Worm (Caenorhabditis elegans) whole organism, L3 larva: ENCODE data around the gene adh-1.
A peak's percentile ranks its signal among the peaks of the same experiment; 100 is the strongest.

Experiments
- R02D3.7 ChIP-seq: fragments of 150-350 bp; optimal IDR thresholded peaks from 2 replicates; lab custom pipeline; 2014; ENCODE audit warnings: missing biosample characterization, missing genetic modification characterization
- ama-1 ChIP-seq: fragments of 150-350 bp; optimal IDR thresholded peaks from 2 replicates; lab custom pipeline; 2018
- ceh-28 ChIP-seq: fragments of 150-350 bp; optimal IDR thresholded peaks from 2 replicates; lab custom pipeline; 2014; ENCODE audit warnings: missing biosample characterization, missing genetic modification reagents, missing genetic modification characterization
- ceh-9 ChIP-seq: sonication (generic microtip); optimal IDR thresholded peaks from 2 replicates; lab custom pipeline; 2018; ENCODE audit warnings: missing biosample characterization, missing genetic modification characterization
- daf-12 ChIP-seq: fragments of 150-350 bp; optimal IDR thresholded peaks from 2 replicates; lab custom pipeline; 2014; ENCODE audit warnings: missing biosample characterization, missing genetic modification reagents, missing genetic modification characterization
- egl-27 ChIP-seq: sonication (generic microtip); optimal IDR thresholded peaks from 4 replicates; lab custom pipeline; 2017; ENCODE audit warnings: missing biosample characterization, missing genetic modification reagents, missing genetic modification characterization
- egl-5 ChIP-seq: fragments of 150-350 bp; optimal IDR thresholded peaks from 2 replicates; lab custom pipeline; 2017; ENCODE audit warnings: missing biosample characterization, missing genetic modification reagents, missing genetic modification characterization, inconsistent platforms
- elt-2 ChIP-seq: sonication (generic microtip); optimal IDR thresholded peaks from 2 replicates; lab custom pipeline; 2016; ENCODE audit warnings: missing genetic modification reagents, mild to moderate bottlenecking, missing genetic modification characterization, missing compliant biosample characterization
- eor-1 ChIP-seq, 2 experiments: fragments of 150-350 bp; optimal IDR thresholded peaks; 2 replicates each; lab custom pipeline; 2014 to 2018; ENCODE audit warnings: missing biosample characterization in 2 of 2, missing genetic modification characterization in 2 of 2
- fkh-10 ChIP-seq: sonication (generic microtip); optimal IDR thresholded peaks from 2 replicates; lab custom pipeline; 2017; ENCODE audit warnings: missing biosample characterization, missing genetic modification reagents, missing genetic modification characterization
- fkh-2 ChIP-seq: fragments of 150-350 bp; optimal IDR thresholded peaks from 2 replicates; lab custom pipeline; 2014; ENCODE audit warnings: missing biosample characterization, missing genetic modification reagents, missing genetic modification characterization
- fos-1 ChIP-seq: fragments of 150-350 bp; optimal IDR thresholded peaks from 2 replicates; lab custom pipeline; 2014; ENCODE audit warnings: missing biosample characterization, missing genetic modification characterization
- hmg-11 ChIP-seq: sonication (generic microtip); optimal IDR thresholded peaks from 2 replicates; lab custom pipeline; 2016; ENCODE audit warnings: missing genetic modification characterization, missing compliant biosample characterization
- jun-1 ChIP-seq: fragments of 150-350 bp; optimal IDR thresholded peaks from 2 replicates; lab custom pipeline; 2014; ENCODE audit warnings: missing biosample characterization, missing genetic modification reagents, missing genetic modification characterization
- lin-15B ChIP-seq: fragments of 150-350 bp; optimal IDR thresholded peaks from 2 replicates; lab custom pipeline; 2014; ENCODE audit warnings: missing biosample characterization, missing genetic modification characterization
- lsy-12 ChIP-seq: sonication (generic microtip); optimal IDR thresholded peaks from 2 replicates; lab custom pipeline; 2016; ENCODE audit warnings: mild to moderate bottlenecking, missing genetic modification characterization, missing compliant biosample characterization
- mdl-1 ChIP-seq: fragments of 150-350 bp; optimal IDR thresholded peaks from 2 replicates; lab custom pipeline; 2014; ENCODE audit warnings: missing biosample characterization, missing genetic modification characterization
- mml-1 ChIP-seq: fragments of 150-350 bp; sonication (generic microtip); optimal IDR thresholded peaks from 3 replicates; lab custom pipeline; 2014; ENCODE audit warnings: missing biosample characterization, missing genetic modification characterization
- nfya-1 ChIP-seq: sonication (generic microtip); optimal IDR thresholded peaks from 2 replicates; lab custom pipeline; 2017; ENCODE audit warnings: missing genetic modification characterization, mild to moderate bottlenecking, missing compliant biosample characterization, antibody characterized with exemption, moderate library complexity; ENCODE audit not compliant: insufficient read depth
- nhr-11 ChIP-seq: fragments of 150-350 bp; optimal IDR thresholded peaks from 2 replicates; lab custom pipeline; 2014; ENCODE audit warnings: missing biosample characterization, missing genetic modification characterization
- nhr-23 ChIP-seq: fragments of 150-350 bp; optimal IDR thresholded peaks from 2 replicates; lab custom pipeline; 2014; ENCODE audit warnings: missing biosample characterization, missing genetic modification reagents, missing genetic modification characterization
- nhr-237 ChIP-seq: fragments of 150-350 bp; optimal IDR thresholded peaks from 2 replicates; lab custom pipeline; 2014; ENCODE audit warnings: missing biosample characterization, missing genetic modification characterization
- nhr-25 ChIP-seq: sonication (generic microtip); optimal IDR thresholded peaks from 2 replicates; lab custom pipeline; 2017; ENCODE audit warnings: missing biosample characterization, missing genetic modification characterization
- nhr-43 ChIP-seq: sonication (generic microtip); optimal IDR thresholded peaks from 2 replicates; lab custom pipeline; 2016; ENCODE audit warnings: mild to moderate bottlenecking, missing genetic modification characterization, missing compliant biosample characterization; ENCODE audit not compliant: poor library complexity, severe bottlenecking
- nhr-67 ChIP-seq: fragments of 150-350 bp; optimal IDR thresholded peaks from 2 replicates; lab custom pipeline; 2014; ENCODE audit warnings: missing biosample characterization, missing genetic modification characterization
- nhr-76 ChIP-seq: fragments of 150-350 bp; sonication (generic microtip); optimal IDR thresholded peaks from 5 replicates; lab custom pipeline; 2014; ENCODE audit warnings: missing biosample characterization, missing genetic modification characterization
- nhr-77 ChIP-seq: fragments of 150-350 bp; optimal IDR thresholded peaks from 2 replicates; lab custom pipeline; 2014; ENCODE audit warnings: missing biosample characterization, missing genetic modification characterization
- pha-4 ChIP-seq: fragments of 150-350 bp; optimal IDR thresholded peaks from 2 replicates; lab custom pipeline; 2014; ENCODE audit warnings: missing biosample characterization, missing genetic modification reagents, missing genetic modification characterization
- pqm-1 ChIP-seq: fragments of 150-350 bp; optimal IDR thresholded peaks from 2 replicates; lab custom pipeline; 2017; ENCODE audit warnings: missing biosample characterization, missing genetic modification characterization, inconsistent platforms
- sea-2 ChIP-seq: fragments of 150-350 bp; sonication (generic microtip); optimal IDR thresholded peaks from 4 replicates; lab custom pipeline; 2014; ENCODE audit warnings: missing biosample characterization, missing genetic modification reagents, missing genetic modification characterization
- skn-1 ChIP-seq: fragments of 150-350 bp; optimal IDR thresholded peaks from 2 replicates; lab custom pipeline; 2014; ENCODE audit warnings: missing biosample characterization, missing genetic modification characterization
- snpc-4 ChIP-seq: fragments of 150-350 bp; optimal IDR thresholded peaks from 2 replicates; lab custom pipeline; 2014; ENCODE audit warnings: missing biosample characterization, missing genetic modification characterization
- tbx-2 ChIP-seq: sonication (generic microtip); optimal IDR thresholded peaks from 2 replicates; lab custom pipeline; 2016; ENCODE audit warnings: mild to moderate bottlenecking, missing genetic modification characterization, missing compliant biosample characterization
- unc-62 ChIP-seq: fragments of 150-350 bp; sonication (generic microtip); optimal IDR thresholded peaks from 4 replicates; lab custom pipeline; 2014; ENCODE audit warnings: missing biosample characterization, missing genetic modification reagents, missing genetic modification characterization
- zag-1 ChIP-seq: fragments of 150-350 bp; optimal IDR thresholded peaks from 2 replicates; lab custom pipeline; 2014; ENCODE audit warnings: missing biosample characterization, missing genetic modification characterization
- ztf-11 ChIP-seq: fragments of 150-350 bp; optimal IDR thresholded peaks from 2 replicates; lab custom pipeline; 2014; ENCODE audit warnings: missing biosample characterization, missing genetic modification characterization
- ztf-4 ChIP-seq: fragments of 150-350 bp; optimal IDR thresholded peaks from 2 replicates; lab custom pipeline; 2014; ENCODE audit warnings: missing biosample characterization, missing genetic modification characterization

The adh-1 gene

DNA sequence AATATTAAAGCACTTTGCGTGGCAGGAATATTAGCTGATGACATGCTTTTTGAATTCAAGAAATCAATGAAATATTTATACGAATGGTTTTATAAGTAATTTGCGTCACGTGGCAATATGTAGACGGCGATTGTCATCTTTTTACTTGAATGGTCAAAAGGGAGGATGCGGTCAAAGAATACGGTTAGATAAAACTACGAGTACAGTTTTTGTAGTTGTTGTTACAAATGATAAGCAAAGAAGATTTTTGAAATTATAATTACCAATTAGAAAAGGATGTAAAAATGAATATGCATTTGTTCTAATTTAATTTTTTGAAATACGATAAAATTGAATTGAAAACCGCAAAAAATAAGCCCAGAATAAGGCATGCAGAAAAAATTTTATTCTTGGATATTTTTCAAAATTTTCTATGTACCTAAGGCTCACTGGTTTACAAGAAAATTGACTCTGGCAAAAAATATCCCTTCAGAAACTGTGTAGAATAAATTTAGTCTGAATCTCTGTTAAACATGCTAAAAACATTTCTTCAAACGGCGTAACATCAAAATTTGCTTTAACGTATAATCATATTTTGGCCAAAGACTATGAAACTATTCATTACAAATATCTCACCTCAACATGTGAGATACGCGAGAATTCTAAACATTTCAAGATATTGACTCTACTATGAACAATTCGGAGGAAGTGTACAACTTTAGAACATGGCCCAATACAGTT is 3.3 kb downstream of the adh-1 start, which contains the start of the genes sodh-2 and srx-76:
Gene sodh-2 (minus strand): TSS at position 101 of the 720 bp plus-strand sequence.
Gene srx-76 (plus strand): TSS at position 670 of the 720 bp plus-strand sequence.
- TF ChIP-seq mml-1 (tag; lab: Kevin White, UChicago): no peak
- no peak for TF ChIP-seq tbx-2 (tag; lab: Kevin White, UChicago)
- TF ChIP-seq nhr-11 (tag; lab: Kevin White, UChicago): no peak
- TF ChIP-seq nhr-237 (tag; lab: Kevin White, UChicago): no peak
- TF ChIP-seq fkh-2: no peak
- TF ChIP-seq nhr-77 (tag; lab: Kevin White, UChicago): no peak
- no peak for TF ChIP-seq unc-62 (GFP tag; lab: Kevin White, UChicago)
- TF ChIP-seq nhr-43: no peak
- TF ChIP-seq ceh-28 (tag; lab: Kevin White, UChicago): no peak
- TF ChIP-seq ztf-4 (tag; lab: Kevin White, UChicago): no peak
- TF ChIP-seq skn-1: no peak
- TF ChIP-seq daf-12: no peak
- TF ChIP-seq ceh-9 (tag; lab: Kevin White, UChicago): no peak
- TF ChIP-seq nfya-1 (tag; lab: Kevin White, UChicago): no peak
- no peak for TF ChIP-seq eor-1 (tag; optimal IDR thresholded peaks at IDR 0.05; lab: Kevin White, UChicago)
- TF ChIP-seq ztf-11: no peak
- TF ChIP-seq snpc-4 (tag; lab: Kevin White, UChicago): no peak
- no peak for TF ChIP-seq lsy-12 (tag; lab: Kevin White, UChicago)
- no peak for TF ChIP-seq zag-1 (tag; lab: Kevin White, UChicago)
- no peak for TF ChIP-seq hmg-11 (tag; lab: Kevin White, UChicago)

- TF ChIP-seq eor-1 (tag; optimal IDR thresholded peaks at IDR 0.05; lab: Kevin White, UChicago) (no peak), fkh-10 (GFP tag; lab: Kevin White, UChicago) (no peak), nhr-76 (no peak), ztf-11 (no peak), sea-2 (no peak), fos-1 (tag; lab: Kevin White, UChicago) (no peak), egl-5 (tag; lab: Kevin White, UChicago) (no peak), egl-27 (tag; lab: Kevin White, UChicago) (no peak)
Measured at ce11 chrV:11893975-11894374, 5.9 kb downstream of the adh-1 start, which contains the start of gene K12G11.6. K12G11.6 (plus strand) TSS chrV:11894331.

ce11 chrV:11896322-11896898 is 8.4 kb downstream of the adh-1 start:
- TF ChIP-seq elt-2 (tag; lab: Kevin White, UChicago): peak; percentile 60
- TF ChIP-seq nhr-23 (tag; lab: Kevin White, UChicago): peak; percentile 36
- TF ChIP-seq lin-15B (tag; lab: Kevin White, UChicago): peak; percentile 38
- TF ChIP-seq fkh-10 (GFP tag; lab: Kevin White, UChicago): no peak
- TF ChIP-seq nhr-25 (tag; lab: Kevin White, UChicago): peak; percentile 84
- TF ChIP-seq ztf-4 (tag; lab: Kevin White, UChicago): no peak
- no peak for TF ChIP-seq ama-1 (lab: Kevin White, UChicago)
- no peak for TF ChIP-seq daf-12
- TF ChIP-seq pha-4 (tag; lab: Kevin White, UChicago): peak; percentile 57
- TF ChIP-seq snpc-4 (tag; lab: Kevin White, UChicago): no peak
- no peak for TF ChIP-seq lsy-12 (tag; lab: Kevin White, UChicago)
- TF ChIP-seq jun-1 (tag; lab: Kevin White, UChicago): no peak
- no peak for TF ChIP-seq nhr-11 (tag; lab: Kevin White, UChicago)
- peak; percentile 9 for TF ChIP-seq hmg-11 (tag; lab: Kevin White, UChicago)
- no peak for TF ChIP-seq mdl-1 (tag; lab: Kevin White, UChicago)
- TF ChIP-seq pqm-1 (tag; lab: Kevin White, UChicago): peak; percentile 24
- no peak for TF ChIP-seq R02D3.7 (tag; lab: Kevin White, UChicago)
- no peak for TF ChIP-seq ceh-28 (tag; lab: Kevin White, UChicago)
- TF ChIP-seq nhr-67 (tag; lab: Kevin White, UChicago): no peak
- no peak for TF ChIP-seq egl-5 (tag; lab: Kevin White, UChicago)
- TF ChIP-seq ceh-9 (tag; lab: Kevin White, UChicago): no peak
